Worm (Caenorhabditis elegans) whole organism, midembryonic: ENCODE measurements around the gene srt-63.

ENCODE experiments used
- T22C8.4 ChIP-seq: fragments of 200-800 bp; sonication (Bioruptor generic); IDR thresholded peaks from 2 replicates; pipeline ENCODE4 v1.3.6; 2022; ENCODE audit warnings: missing genetic modification characterization, missing compliant biosample characterization
- cog-1 ChIP-seq: sonication (generic microtip); optimal IDR thresholded peaks from 2 replicates; lab custom pipeline; 2016; ENCODE audit warnings: missing genetic modification characterization, missing compliant biosample characterization
- flt-1 ChIP-seq: fragments of 200-800 bp; sonication (Bioruptor generic); IDR thresholded peaks from 2 replicates; pipeline ENCODE4 v1.3.6; 2022; ENCODE audit warnings: missing genetic modification characterization, missing compliant biosample characterization
- klf-2 ChIP-seq: fragments of 200-800 bp; sonication (Bioruptor generic); conservative IDR thresholded peaks from 2 replicates; pipeline ENCODE4 v1.3.6; 2022; ENCODE audit warnings: missing genetic modification reagents, missing genetic modification characterization, missing compliant biosample characterization
- med-1 ChIP-seq: sonication (generic microtip); optimal IDR thresholded peaks from 2 replicates; lab custom pipeline; 2017; ENCODE audit warnings: missing genetic modification characterization, mild to moderate bottlenecking, missing compliant biosample characterization, antibody characterized with exemption, missing genetic modification reagents; ENCODE audit not compliant: insufficient read depth
- ref-1 ChIP-seq: fragments of 200-800 bp; sonication (Bioruptor generic); conservative IDR thresholded peaks from 2 replicates; pipeline ENCODE4 v1.3.6; 2022; ENCODE audit warnings: missing genetic modification reagents, missing genetic modification characterization, missing compliant biosample characterization
- tab-1 ChIP-seq: fragments of 200-800 bp; sonication (Bioruptor generic); IDR thresholded peaks from 2 replicates; pipeline ENCODE4 v1.3.6; 2022; ENCODE audit warnings: missing genetic modification characterization, missing compliant biosample characterization
- ztf-23 ChIP-seq: fragments of 200-800 bp; sonication (Bioruptor generic); IDR thresholded peaks from 2 replicates; pipeline ENCODE4 v1.3.6; 2022; ENCODE audit warnings: missing genetic modification reagents, missing genetic modification characterization, missing compliant biosample characterization
- ztf-29 ChIP-seq: fragments of 200-800 bp; sonication (Bioruptor generic); IDR thresholded peaks from 2 replicates; pipeline ENCODE4 v1.3.6; 2022; ENCODE audit warnings: missing genetic modification reagents, missing genetic modification characterization, missing compliant biosample characterization

srt-63 gene

DNA sequence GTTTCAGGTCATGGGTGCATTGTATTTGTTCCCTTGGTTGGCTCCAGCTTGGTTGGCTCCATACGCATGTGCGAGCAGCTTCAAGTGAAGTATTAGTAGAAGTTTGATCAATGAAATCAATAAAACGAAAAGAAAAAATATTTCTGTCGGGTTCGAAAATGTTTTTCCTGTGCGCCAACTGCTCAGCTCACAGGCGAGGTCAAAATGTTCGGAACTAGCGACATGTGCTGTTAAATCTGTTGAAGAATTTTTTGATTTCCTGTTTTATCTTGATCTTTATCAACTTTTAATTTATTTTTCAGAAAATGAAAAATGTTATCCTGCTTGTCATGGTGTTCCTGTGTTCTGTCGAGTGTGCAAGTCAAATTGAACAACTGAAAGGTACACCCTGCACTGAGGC is 25.6 kb upstream of the srt-63 start, which contains the start of gene T28A11.25:
Gene T28A11.25, plus strand, starts transcription at position 301 of the 400 bp plus-strand sequence.
- TF ChIP-seq cog-1 (tag; lab: Kevin White, UChicago): no peak
- TF ChIP-seq klf-2: no peak
- no peak for TF ChIP-seq tab-1
- TF ChIP-seq ztf-23 (GFP tag; lab: Robert Waterston, UW): no peak
- no peak for TF ChIP-seq ref-1 (GFP tag; lab: Robert Waterston, UW)
- TF ChIP-seq flt-1 (GFP tag; lab: Robert Waterston, UW): no peak
- TF ChIP-seq ztf-29 (GFP tag; lab: Robert Waterston, UW): no peak
- TF ChIP-seq med-1 (GFP tag; lab: Kevin White, UChicago): no peak
- no peak for TF ChIP-seq T22C8.4 (GFP tag; lab: Robert Waterston, UW)

DNA sequence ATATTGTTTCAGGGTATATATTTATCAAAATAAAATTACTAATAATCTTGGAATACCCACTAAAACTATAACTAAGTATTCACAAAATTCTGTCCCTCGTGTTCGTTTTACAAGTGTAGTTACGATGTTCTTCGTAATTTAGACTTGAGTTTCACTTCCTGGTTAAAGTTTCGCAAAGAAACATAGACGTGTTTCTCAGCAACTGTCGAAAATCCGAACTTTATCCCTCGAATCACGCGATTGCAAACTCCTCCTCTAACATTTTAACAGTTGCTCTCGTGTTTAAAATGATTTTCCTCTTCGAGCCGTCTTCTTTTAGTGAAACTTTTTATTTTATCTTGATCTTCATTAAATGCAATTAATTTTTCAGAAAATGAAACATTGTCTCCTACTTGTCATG is 24.1 kb upstream of the srt-63 start, which contains the start of gene T28A11.2:
Gene T28A11.2, plus strand, starts transcription at position 371 of the 400 bp plus-strand sequence.
- TF ChIP-seq ref-1 (GFP tag; lab: Robert Waterston, UW) (no peak), klf-2 (no peak), flt-1 (GFP tag; lab: Robert Waterston, UW) (no peak), T22C8.4 (GFP tag; lab: Robert Waterston, UW) (no peak), ztf-29 (GFP tag; lab: Robert Waterston, UW) (no peak), cog-1 (tag; lab: Kevin White, UChicago) (no peak), tab-1 (no peak), med-1 (GFP tag; lab: Kevin White, UChicago) (no peak)

DNA sequence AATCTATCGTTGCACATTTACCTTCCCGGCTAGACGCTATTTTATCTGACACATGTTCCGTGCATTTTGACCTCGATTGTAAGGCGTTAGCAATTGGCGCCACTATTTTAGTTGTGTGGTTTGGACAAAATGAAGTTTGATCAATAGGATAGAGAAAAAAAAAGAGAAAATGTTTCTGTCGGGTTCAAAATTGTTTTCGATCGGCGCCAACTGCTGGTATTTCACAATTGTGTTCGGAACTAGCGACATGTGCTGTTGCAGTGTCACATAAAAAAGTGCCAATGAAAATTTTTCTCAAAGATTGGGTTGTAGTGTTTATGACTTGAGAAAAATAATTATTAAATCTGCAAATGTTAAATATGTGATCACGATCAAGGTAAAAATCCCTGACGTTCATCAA is 23.2 kb upstream of the srt-63 start:
- no peak for TF ChIP-seq klf-2
- TF ChIP-seq flt-1 (GFP tag; lab: Robert Waterston, UW): no peak
- TF ChIP-seq cog-1 (tag; lab: Kevin White, UChicago): no peak
- no peak for TF ChIP-seq ztf-29 (GFP tag; lab: Robert Waterston, UW)
- no peak for TF ChIP-seq ref-1 (GFP tag; lab: Robert Waterston, UW)
- TF ChIP-seq T22C8.4 (GFP tag; lab: Robert Waterston, UW): no peak
- TF ChIP-seq ztf-23 (GFP tag; lab: Robert Waterston, UW): no peak
- TF ChIP-seq tab-1: no peak

DNA sequence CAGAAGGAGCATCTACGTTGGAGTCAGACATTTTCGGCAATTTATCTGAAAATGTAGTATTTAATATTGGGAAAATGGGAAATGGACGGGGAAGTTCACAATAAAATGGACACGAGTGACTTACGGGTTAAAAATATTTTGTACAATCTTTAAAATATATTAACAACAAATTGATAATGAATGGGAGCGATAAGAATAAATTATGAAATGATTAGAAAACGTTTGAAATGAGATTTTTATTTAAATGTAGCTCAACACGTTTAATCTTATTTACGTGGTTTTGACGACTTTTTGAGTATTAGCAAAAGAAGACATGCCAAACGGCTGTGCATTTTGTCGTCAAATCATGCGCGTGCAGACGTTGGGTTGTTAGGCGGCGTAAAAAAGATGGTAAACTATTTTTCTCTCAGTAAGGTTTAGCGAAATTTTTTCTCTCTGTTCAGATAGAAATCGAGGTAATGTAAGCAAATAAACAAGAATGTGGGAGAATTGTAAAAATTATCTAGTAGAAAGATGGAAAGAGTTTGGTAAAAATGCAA is 22.2 kb upstream of the srt-63 start, which contains the start of gene fbxa-64:
Gene fbxa-64, minus strand, starts transcription at position 51 of the 539 bp plus-strand sequence.
- TF ChIP-seq tab-1: no peak
- no peak for TF ChIP-seq med-1 (GFP tag; lab: Kevin White, UChicago)
- no peak for TF ChIP-seq cog-1 (tag; lab: Kevin White, UChicago)

DNA sequence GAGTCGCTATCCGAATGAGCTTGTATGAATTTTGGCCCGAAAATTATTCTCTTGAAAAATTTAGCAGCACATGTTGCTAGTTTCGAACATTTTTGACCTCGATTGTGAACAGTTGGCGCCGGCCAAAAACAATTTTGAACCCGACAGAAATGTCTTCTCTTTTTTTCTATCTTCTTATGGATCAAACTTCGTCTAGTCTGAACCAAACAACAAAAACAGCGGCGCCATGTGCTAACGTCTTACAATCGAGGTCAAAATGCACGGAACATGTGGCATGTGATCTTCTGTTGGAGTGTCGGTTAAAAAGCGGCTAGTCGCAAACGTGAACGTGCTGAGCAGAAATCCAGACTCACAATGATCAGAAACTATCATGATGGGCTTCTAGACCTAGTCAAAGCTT is 20.2 kb upstream of the srt-63 start:
- no peak for TF ChIP-seq ztf-23 (GFP tag; lab: Robert Waterston, UW)
- no peak for TF ChIP-seq cog-1 (tag; lab: Kevin White, UChicago)
- no peak for TF ChIP-seq tab-1
- no peak for TF ChIP-seq flt-1 (GFP tag; lab: Robert Waterston, UW)
- TF ChIP-seq klf-2: no peak
- TF ChIP-seq med-1 (GFP tag; lab: Kevin White, UChicago): no peak
- no peak for TF ChIP-seq ztf-29 (GFP tag; lab: Robert Waterston, UW)
- no peak for TF ChIP-seq ref-1 (GFP tag; lab: Robert Waterston, UW)
- TF ChIP-seq T22C8.4 (GFP tag; lab: Robert Waterston, UW): no peak

DNA sequence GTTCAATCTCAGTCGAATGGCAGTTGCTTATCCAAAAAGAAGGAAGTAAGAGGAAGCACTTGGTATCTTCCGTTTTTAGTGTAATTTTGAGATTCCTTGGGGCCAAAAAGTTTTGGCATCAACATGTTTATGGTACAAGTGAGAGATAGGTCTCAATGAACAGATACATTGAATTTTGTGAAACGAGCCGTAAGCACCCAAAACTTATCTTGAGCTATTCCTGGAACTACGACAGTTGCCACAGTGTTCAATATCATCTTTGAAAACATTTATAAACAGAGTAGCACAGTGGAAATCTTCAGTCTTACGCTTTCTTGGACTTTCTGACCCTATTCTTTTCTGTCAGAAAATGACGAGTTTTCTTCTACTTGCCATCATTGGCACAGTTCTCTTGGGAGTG is 19.1 kb upstream of the srt-63 start, which contains the start of gene T28A11.3:
Gene T28A11.3, plus strand, starts transcription at position 301 of the 400 bp plus-strand sequence.
- TF ChIP-seq ztf-23 (GFP tag; lab: Robert Waterston, UW): no peak
- no peak for TF ChIP-seq flt-1 (GFP tag; lab: Robert Waterston, UW)
- no peak for TF ChIP-seq klf-2
- TF ChIP-seq ztf-29 (GFP tag; lab: Robert Waterston, UW): no peak
- no peak for TF ChIP-seq med-1 (GFP tag; lab: Kevin White, UChicago)
- no peak for TF ChIP-seq T22C8.4 (GFP tag; lab: Robert Waterston, UW)

DNA sequence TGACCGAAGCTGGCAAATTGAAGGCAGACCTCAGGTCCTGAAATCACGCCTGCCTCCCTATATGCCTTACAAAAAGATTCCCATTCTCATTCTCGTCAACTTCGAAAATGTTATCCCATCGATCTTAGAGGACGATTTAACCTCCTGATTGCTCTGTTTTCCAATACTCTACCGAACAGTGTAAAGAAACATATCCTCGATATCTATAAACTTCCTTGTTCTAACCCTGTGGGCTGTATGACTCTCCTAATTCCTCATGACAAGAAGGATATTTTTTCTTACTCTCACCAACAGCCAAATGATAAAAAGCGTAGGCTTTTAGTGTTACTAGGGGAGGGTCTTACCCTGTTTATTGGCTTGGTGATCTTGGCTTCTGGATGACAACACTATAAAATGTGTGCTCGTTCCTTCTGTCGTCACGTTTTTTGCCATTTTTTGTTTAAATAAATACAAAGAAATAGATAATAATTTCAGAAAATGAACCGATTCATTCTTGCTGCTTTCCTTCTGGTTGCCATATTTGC is 17.7 kb upstream of the srt-63 start, which contains the start of gene T28A11.4:
Gene T28A11.4, plus strand, starts transcription at position 474 of the 524 bp plus-strand sequence.
- no peak for TF ChIP-seq med-1 (GFP tag; lab: Kevin White, UChicago)
- TF ChIP-seq flt-1 (GFP tag; lab: Robert Waterston, UW): no peak
- no peak for TF ChIP-seq ztf-23 (GFP tag; lab: Robert Waterston, UW)
- TF ChIP-seq T22C8.4 (GFP tag; lab: Robert Waterston, UW): no peak
- TF ChIP-seq klf-2: no peak
- no peak for TF ChIP-seq cog-1 (tag; lab: Kevin White, UChicago)
- no peak for TF ChIP-seq ref-1 (GFP tag; lab: Robert Waterston, UW)
- TF ChIP-seq ztf-29 (GFP tag; lab: Robert Waterston, UW): no peak
- no peak for TF ChIP-seq tab-1

DNA sequence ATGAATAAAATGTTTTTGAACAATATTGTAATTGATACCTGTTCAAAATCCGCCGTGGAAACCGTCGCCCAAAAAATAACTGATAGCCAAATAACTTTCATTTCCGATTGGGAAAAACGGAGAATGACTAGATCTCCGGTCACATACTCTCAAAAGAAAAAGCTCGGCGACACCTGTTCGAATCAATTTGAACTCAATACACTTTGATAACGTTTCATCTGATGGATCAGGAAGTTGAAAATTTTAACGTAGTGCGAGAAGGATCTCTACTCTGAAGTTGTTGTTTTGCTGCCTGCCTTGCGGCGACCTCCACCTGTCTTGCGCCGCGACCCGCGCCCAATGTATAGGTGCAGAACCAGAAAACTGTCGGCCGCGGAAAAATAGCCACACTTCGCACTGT is 17.2 kb upstream of the srt-63 start, which contains the start of gene T28A11.20:
Gene T28A11.20, minus strand, starts transcription at position 101 of the 400 bp plus-strand sequence.
- no peak for TF ChIP-seq T22C8.4 (GFP tag; lab: Robert Waterston, UW)
- TF ChIP-seq med-1 (GFP tag; lab: Kevin White, UChicago): no peak
- no peak for TF ChIP-seq ztf-29 (GFP tag; lab: Robert Waterston, UW)
- no peak for TF ChIP-seq ref-1 (GFP tag; lab: Robert Waterston, UW)
- TF ChIP-seq klf-2: no peak
- no peak for TF ChIP-seq ztf-23 (GFP tag; lab: Robert Waterston, UW)
- no peak for TF ChIP-seq flt-1 (GFP tag; lab: Robert Waterston, UW)
- no peak for TF ChIP-seq cog-1 (tag; lab: Kevin White, UChicago)
- TF ChIP-seq tab-1: no peak

DNA sequence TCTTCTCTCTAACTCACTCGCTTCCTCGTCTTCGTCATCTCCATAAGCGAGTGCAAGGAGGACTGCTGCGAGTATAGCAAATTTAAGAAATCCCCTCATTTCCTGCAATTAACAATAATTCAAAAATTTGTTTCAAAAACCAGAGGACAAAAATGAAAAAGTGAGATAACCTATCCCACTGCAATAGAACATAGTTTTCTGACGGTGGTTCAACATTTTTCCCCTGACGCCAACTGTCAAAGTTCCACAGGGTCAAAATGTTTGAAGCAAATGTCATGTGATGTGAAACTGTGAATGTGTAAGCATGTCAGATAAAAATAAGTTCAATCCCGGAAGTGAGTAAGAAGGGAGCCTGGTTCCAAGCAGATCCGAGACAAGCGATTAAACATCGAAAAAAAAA is 13.5 kb upstream of the srt-63 start, which contains the start of gene T28A11.19:
Gene T28A11.19, minus strand, starts transcription at position 108 of the 400 bp plus-strand sequence.
- TF ChIP-seq klf-2: no peak
- TF ChIP-seq ref-1 (GFP tag; lab: Robert Waterston, UW): no peak
- TF ChIP-seq T22C8.4 (GFP tag; lab: Robert Waterston, UW): no peak
- no peak for TF ChIP-seq ztf-23 (GFP tag; lab: Robert Waterston, UW)
- TF ChIP-seq tab-1: no peak
- no peak for TF ChIP-seq flt-1 (GFP tag; lab: Robert Waterston, UW)
- TF ChIP-seq med-1 (GFP tag; lab: Kevin White, UChicago): no peak
- TF ChIP-seq ztf-29 (GFP tag; lab: Robert Waterston, UW): no peak
- no peak for TF ChIP-seq cog-1 (tag; lab: Kevin White, UChicago)
